Worm (Caenorhabditis elegans) whole organism, mixed stage, embryonic: ENCODE data around the gene F09C6.16.

Source experiments
- M03D4.4 ChIP-seq: sonication (generic microtip); optimal IDR thresholded peaks from 2 replicates; lab custom pipeline; 2017; ENCODE audit warnings: mild to moderate bottlenecking, missing genetic modification characterization, missing compliant biosample characterization
- bed-3 ChIP-seq: fragments of 200-800 bp; sonication (Bioruptor generic); optimal IDR thresholded peaks from 3 replicates; lab custom pipeline; 2018; ENCODE audit warnings: mild to moderate bottlenecking, missing genetic modification characterization, moderate library complexity, missing compliant biosample characterization
- ceh-39 ChIP-seq: fragments of 150-350 bp; optimal IDR thresholded peaks from 2 replicates; lab custom pipeline; 2014; ENCODE audit warnings: missing biosample characterization, missing genetic modification characterization
- ceh-43 ChIP-seq: fragments of 200-800 bp; sonication (Bioruptor generic); optimal IDR thresholded peaks from 2 replicates; lab custom pipeline; 2018; ENCODE audit warnings: mild to moderate bottlenecking, missing genetic modification characterization, moderate library complexity, missing compliant biosample characterization
- ceh-83 ChIP-seq: fragments of 200-800 bp; sonication (Bioruptor generic); optimal IDR thresholded peaks from 2 replicates; lab custom pipeline; 2018; ENCODE audit warnings: mild to moderate bottlenecking, missing genetic modification characterization, missing compliant biosample characterization
- ces-1 ChIP-seq: fragments of 150-350 bp; optimal IDR thresholded peaks from 2 replicates; lab custom pipeline; 2014; ENCODE audit warnings: missing biosample characterization, missing genetic modification reagents, missing genetic modification characterization
- cnd-1 ChIP-seq: fragments of 200-800 bp; sonication (Bioruptor generic); optimal IDR thresholded peaks from 2 replicates; lab custom pipeline; 2018; ENCODE audit warnings: mild to moderate bottlenecking, missing genetic modification characterization, missing compliant biosample characterization
- drap-1 ChIP-seq: fragments of 200-800 bp; sonication (Bioruptor generic); optimal IDR thresholded peaks from 3 replicates; lab custom pipeline; 2018; ENCODE audit warnings: mild to moderate bottlenecking, missing genetic modification characterization, missing compliant biosample characterization
- elt-1 ChIP-seq: sonication (generic microtip); optimal IDR thresholded peaks from 2 replicates; lab custom pipeline; 2017; ENCODE audit warnings: missing genetic modification characterization, mild to moderate bottlenecking, missing compliant biosample characterization, antibody characterized with exemption, moderate library complexity, borderline replicate concordance; ENCODE audit not compliant: insufficient read depth
- elt-3 ChIP-seq: fragments of 150-350 bp; optimal IDR thresholded peaks from 2 replicates; lab custom pipeline; 2014; ENCODE audit warnings: missing biosample characterization, missing genetic modification characterization
- flh-1 ChIP-seq: fragments of 200-800 bp; sonication (Bioruptor generic); optimal IDR thresholded peaks from 2 replicates; lab custom pipeline; 2018; ENCODE audit warnings: mild to moderate bottlenecking, missing genetic modification characterization, moderate library complexity, missing compliant biosample characterization
- ham-2 ChIP-seq: fragments of 200-800 bp; sonication (Bioruptor generic); optimal IDR thresholded peaks from 2 replicates; lab custom pipeline; 2018; ENCODE audit warnings: mild to moderate bottlenecking, missing genetic modification characterization, missing compliant biosample characterization
- hlh-1 ChIP-seq: fragments of 150-350 bp; optimal IDR thresholded peaks from 2 replicates; lab custom pipeline; 2014; ENCODE audit warnings: missing biosample characterization, missing genetic modification reagents, missing genetic modification characterization
- lin-13 ChIP-seq: fragments of 150-350 bp; optimal IDR thresholded peaks from 2 replicates; lab custom pipeline; 2014; ENCODE audit warnings: missing biosample characterization, missing genetic modification characterization
- lin-32 ChIP-seq: fragments of 200-800 bp; sonication (Bioruptor generic); optimal IDR thresholded peaks from 2 replicates; lab custom pipeline; 2018; ENCODE audit warnings: mild to moderate bottlenecking, missing genetic modification characterization, missing compliant biosample characterization
- lsy-2 ChIP-seq: fragments of 150-350 bp; optimal IDR thresholded peaks from 2 replicates; lab custom pipeline; 2014; ENCODE audit warnings: missing biosample characterization, missing genetic modification characterization
- mab-5 ChIP-seq: fragments of 150-350 bp; optimal IDR thresholded peaks from 2 replicates; lab custom pipeline; 2014; ENCODE audit warnings: missing biosample characterization, missing genetic modification characterization
- mep-1 ChIP-seq: fragments of 150-350 bp; optimal IDR thresholded peaks from 2 replicates; lab custom pipeline; 2017; ENCODE audit warnings: missing biosample characterization, missing genetic modification reagents, missing genetic modification characterization, inconsistent platforms
- mls-2 ChIP-seq: sonication (generic microtip); optimal IDR thresholded peaks from 2 replicates; lab custom pipeline; 2016; ENCODE audit warnings: mild to moderate bottlenecking, missing genetic modification characterization, moderate library complexity, missing compliant biosample characterization
- nhr-12 ChIP-seq: fragments of 150-350 bp; optimal IDR thresholded peaks from 2 replicates; lab custom pipeline; 2014; ENCODE audit warnings: missing biosample characterization, missing genetic modification characterization
- nhr-2 ChIP-seq: fragments of 150-350 bp; optimal IDR thresholded peaks from 2 replicates; lab custom pipeline; 2014; ENCODE audit warnings: missing biosample characterization, missing genetic modification characterization
- nhr-237 ChIP-seq: fragments of 150-350 bp; optimal IDR thresholded peaks from 2 replicates; lab custom pipeline; 2014; ENCODE audit warnings: missing biosample characterization, missing genetic modification characterization
- nhr-28 ChIP-seq: fragments of 150-350 bp; optimal IDR thresholded peaks from 2 replicates; lab custom pipeline; 2014; ENCODE audit warnings: missing biosample characterization, missing genetic modification characterization
- nhr-76 ChIP-seq: sonication (generic microtip); optimal IDR thresholded peaks from 2 replicates; lab custom pipeline; 2017; ENCODE audit warnings: missing biosample characterization, missing genetic modification characterization
- sem-2 ChIP-seq: fragments of 200-800 bp; sonication (Bioruptor generic); optimal IDR thresholded peaks from 2 replicates; lab custom pipeline; 2018; ENCODE audit warnings: mild to moderate bottlenecking, missing genetic modification characterization, missing compliant biosample characterization
- snpc-4 ChIP-seq: fragments of 150-350 bp; optimal IDR thresholded peaks from 2 replicates; lab custom pipeline; 2014; ENCODE audit warnings: missing biosample characterization, missing genetic modification characterization
- sptf-1 ChIP-seq: sonication (generic microtip); optimal IDR thresholded peaks from 2 replicates; lab custom pipeline; 2017; ENCODE audit warnings: mild to moderate bottlenecking, missing genetic modification characterization, moderate library complexity, missing compliant biosample characterization
- tbx-8 ChIP-seq: fragments of 200-800 bp; sonication (Bioruptor generic); optimal IDR thresholded peaks from 2 replicates; lab custom pipeline; 2018; ENCODE audit warnings: mild to moderate bottlenecking, missing genetic modification characterization, moderate library complexity, missing compliant biosample characterization
- unc-120 ChIP-seq: sonication (generic microtip); optimal IDR thresholded peaks from 2 replicates; lab custom pipeline; 2017; ENCODE audit warnings: missing genetic modification characterization, missing compliant biosample characterization; ENCODE audit not compliant: poor library complexity, severe bottlenecking
- unc-39 ChIP-seq: fragments of 150-350 bp; optimal IDR thresholded peaks from 2 replicates; lab custom pipeline; 2014; ENCODE audit warnings: missing biosample characterization, missing genetic modification characterization
- unc-62 ChIP-seq: fragments of 150-350 bp; optimal IDR thresholded peaks from 2 replicates; lab custom pipeline; 2014; ENCODE audit warnings: missing biosample characterization, missing genetic modification reagents, missing genetic modification characterization
- zip-8 ChIP-seq: fragments of 150-350 bp; optimal IDR thresholded peaks from 2 replicates; lab custom pipeline; 2014; ENCODE audit warnings: missing biosample characterization, missing genetic modification characterization

Gene F09C6.16

DNA sequence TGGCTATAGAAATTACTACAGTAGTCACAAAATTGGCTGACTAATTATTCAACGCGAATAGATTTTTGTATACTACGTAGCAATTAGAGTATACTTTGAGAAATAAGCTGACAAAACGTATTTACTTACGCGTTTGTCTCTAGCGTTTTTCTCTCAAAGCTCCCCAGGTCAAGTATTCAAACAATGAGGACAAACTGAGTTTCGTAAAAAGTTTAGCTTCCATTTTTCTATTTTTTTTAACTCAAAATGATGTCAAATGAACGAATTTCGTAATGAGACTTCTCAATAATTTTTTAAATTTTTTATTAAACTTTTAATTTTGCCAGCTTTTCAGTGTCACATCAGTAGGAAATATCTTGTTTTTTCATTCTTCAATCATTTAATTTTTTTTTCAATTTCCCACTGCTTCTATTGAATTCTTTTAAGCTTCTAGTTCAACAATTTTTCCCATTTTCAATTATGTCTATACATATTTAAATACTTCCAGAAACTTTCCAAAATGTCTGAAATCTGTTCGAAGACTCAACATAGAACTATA, 20.9 kb downstream of the F09C6.16 start, which contains the start of the genes ifas-2 and fbxa-44:
TSS of gene ifas-2 (minus strand) at position 101 of the 538 bp plus-strand sequence.
TSS of gene fbxa-44 (plus strand) at position 488 of the 538 bp plus-strand sequence.
- no peak for TF ChIP-seq lin-32 (GFP tag; lab: Kevin White, UChicago)
- TF ChIP-seq drap-1 (GFP tag; lab: Kevin White, UChicago): no peak
- TF ChIP-seq lin-13 (tag; lab: Kevin White, UChicago): no peak
- TF ChIP-seq zip-8 (tag; lab: Kevin White, UChicago): no peak
- no peak for TF ChIP-seq mls-2 (tag; lab: Kevin White, UChicago)
- no peak for TF ChIP-seq ham-2
- TF ChIP-seq elt-1 (tag; lab: Kevin White, UChicago): no peak
- TF ChIP-seq bed-3 (GFP tag; lab: Kevin White, UChicago): no peak

DNA sequence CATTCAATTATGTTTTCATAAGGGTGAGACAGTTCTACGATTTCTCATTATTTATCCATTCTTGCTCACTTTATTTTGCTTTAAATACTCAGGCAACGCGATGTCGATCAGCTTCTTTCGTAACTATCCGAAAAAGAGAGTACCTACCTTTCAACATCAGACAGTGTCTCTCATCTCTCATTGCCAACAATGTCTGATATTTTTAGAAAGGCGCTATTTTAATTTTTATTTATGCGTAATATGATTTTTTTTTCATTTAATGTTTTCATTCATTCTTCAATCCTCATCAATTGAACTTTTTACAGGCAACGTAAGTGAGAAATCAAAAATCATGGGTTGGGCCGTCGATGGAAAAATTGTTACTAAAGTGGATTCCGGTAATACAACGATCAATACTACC, 25.0 kb downstream of the F09C6.16 start, which contains the start of gene F09C6.13:
TSS of gene F09C6.13 (plus strand) at position 301 of the 400 bp plus-strand sequence.
- TF ChIP-seq mls-2 (tag; lab: Kevin White, UChicago) (no peak), unc-39 (tag; lab: Kevin White, UChicago) (no peak), cnd-1 (tag; lab: Kevin White, UChicago) (no peak), bed-3 (GFP tag; lab: Kevin White, UChicago) (no peak), elt-3 (tag; lab: Kevin White, UChicago) (no peak), ceh-39 (tag; lab: Kevin White, UChicago) (no peak), snpc-4 (tag; lab: Kevin White, UChicago) (no peak), ceh-83 (GFP tag; lab: Kevin White, UChicago) (no peak), unc-120 (tag; lab: Kevin White, UChicago) (no peak), nhr-12 (tag; lab: Kevin White, UChicago) (no peak), nhr-2 (tag; lab: Kevin White, UChicago) (no peak), tbx-8 (GFP tag; lab: Kevin White, UChicago) (no peak), lin-32 (GFP tag; lab: Kevin White, UChicago) (no peak), mab-5 (tag; lab: Kevin White, UChicago) (no peak), unc-62 (GFP tag; lab: Kevin White, UChicago) (no peak), sptf-1 (no peak), nhr-76 (tag; lab: Kevin White, UChicago) (no peak), M03D4.4 (tag; lab: Kevin White, UChicago) (no peak), sem-2 (no peak), nhr-237 (tag; lab: Kevin White, UChicago) (no peak)
- TF ChIP-seq, all 35 proteins: peak for 0

DNA sequence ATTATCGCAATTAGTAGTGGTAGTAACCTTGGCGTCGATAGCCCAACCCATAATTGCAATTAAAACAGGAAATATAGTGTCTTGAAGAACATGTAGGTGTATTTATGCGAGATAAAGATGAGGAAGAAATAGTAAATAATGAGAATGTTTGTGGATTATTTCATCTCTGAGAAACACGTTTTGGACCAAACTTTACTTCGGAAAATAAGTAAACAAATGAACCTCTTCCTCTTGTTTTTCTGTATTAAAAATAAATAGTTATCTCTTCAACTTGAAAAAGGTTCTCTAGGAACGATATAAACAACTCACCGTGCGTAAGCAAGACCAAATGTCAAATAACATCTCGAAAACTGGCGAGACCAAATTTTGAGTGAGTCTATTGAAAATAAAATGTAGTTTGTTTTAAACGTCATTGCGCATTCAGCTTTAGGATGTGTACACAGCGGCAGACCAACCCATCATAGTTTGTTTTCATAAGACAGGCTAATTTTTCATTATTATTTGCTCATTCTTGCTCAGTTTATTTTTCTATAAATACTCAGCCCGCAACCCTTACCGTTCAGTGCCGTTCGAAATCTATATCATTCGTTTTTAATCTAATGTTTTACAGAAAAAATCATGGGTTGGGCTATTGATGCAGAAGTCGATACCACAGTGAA, 27.4 kb downstream of the F09C6.16 start, which contains the start of the genes F09C6.11 and F09C6.12:
TSS of gene F09C6.11 (minus strand) at position 51 of the 659 bp plus-strand sequence.
TSS of gene F09C6.12 (plus strand) at position 609 of the 659 bp plus-strand sequence.
- no peak for TF ChIP-seq unc-39 (tag; lab: Kevin White, UChicago)

ce11 chrV:16880679-16881078, 29.1 kb downstream of the F09C6.16 start, which contains the start of gene F09C6.14:
Gene F09C6.14, plus strand, starts transcription at chrV:16880979.
- TF ChIP-seq ceh-39 (tag; lab: Kevin White, UChicago): no peak
- TF ChIP-seq ceh-43: no peak
- TF ChIP-seq hlh-1 (tag; lab: Kevin White, UChicago): no peak
- no peak for TF ChIP-seq flh-1 (GFP tag; lab: Kevin White, UChicago)
- TF ChIP-seq nhr-28 (tag; lab: Kevin White, UChicago): no peak
- no peak for TF ChIP-seq lin-13 (tag; lab: Kevin White, UChicago)
- no peak for TF ChIP-seq mep-1 (tag; lab: Kevin White, UChicago)
- TF ChIP-seq ham-2: no peak
- TF ChIP-seq ces-1 (GFP tag; lab: Kevin White, UChicago): no peak
- TF ChIP-seq elt-1 (tag; lab: Kevin White, UChicago): no peak
- TF ChIP-seq M03D4.4 (tag; lab: Kevin White, UChicago): no peak
- TF ChIP-seq snpc-4 (tag; lab: Kevin White, UChicago): no peak
- no peak for TF ChIP-seq lin-32 (GFP tag; lab: Kevin White, UChicago)
- TF ChIP-seq unc-62 (GFP tag; lab: Kevin White, UChicago): no peak
- no peak for TF ChIP-seq sem-2
- no peak for TF ChIP-seq mab-5 (tag; lab: Kevin White, UChicago)
- TF ChIP-seq nhr-2 (tag; lab: Kevin White, UChicago): no peak
- TF ChIP-seq lsy-2: no peak
